Worm (Caenorhabditis elegans) whole organism, mixed stage, embryonic: ENCODE measurements around the gene cyn-10.

Experiments
- blmp-1 ChIP-seq: fragments of 150-350 bp; optimal IDR thresholded peaks from 2 replicates; lab custom pipeline; 2014; ENCODE audit warnings: missing biosample characterization, missing genetic modification characterization
- nhr-12 ChIP-seq: fragments of 150-350 bp; optimal IDR thresholded peaks from 2 replicates; lab custom pipeline; 2014; ENCODE audit warnings: missing biosample characterization, missing genetic modification characterization
- nhr-76 ChIP-seq: sonication (generic microtip); optimal IDR thresholded peaks from 2 replicates; lab custom pipeline; 2017; ENCODE audit warnings: missing biosample characterization, missing genetic modification characterization
- snpc-4 ChIP-seq: fragments of 150-350 bp; optimal IDR thresholded peaks from 2 replicates; lab custom pipeline; 2014; ENCODE audit warnings: missing biosample characterization, missing genetic modification characterization

ce11 chrII:6908689-6909088 is 4.5 kb downstream of the cyn-10 start:
- no peak for TF ChIP-seq nhr-76
- no peak for TF ChIP-seq blmp-1 (tag; lab: Kevin White, UChicago)
- no peak for TF ChIP-seq snpc-4 (tag; lab: Kevin White, UChicago)
- TF ChIP-seq nhr-12 (tag; lab: Kevin White, UChicago): no peak
